Worm (Caenorhabditis elegans) whole organism, early embryonic: ENCODE results near the gene F09F9.5.

Experiments
- B0310.2 ChIP-seq: sonication (generic microtip); optimal IDR thresholded peaks from 2 replicates; lab custom pipeline; 2016; ENCODE audit warnings: mild to moderate bottlenecking, missing genetic modification characterization, missing compliant biosample characterization
- aly-1 ChIP-seq: sonication (generic microtip); optimal IDR thresholded peaks from 2 replicates; lab custom pipeline; 2016; ENCODE audit warnings: missing genetic modification characterization, missing compliant biosample characterization
- ama-1 ChIP-seq: fragments of 150-350 bp; optimal IDR thresholded peaks from 2 replicates; lab custom pipeline; 2014
- ceh-13 ChIP-seq: fragments of 200-800 bp; sonication (Bioruptor generic); optimal IDR thresholded peaks from 2 replicates; lab custom pipeline; 2018; ENCODE audit warnings: mild to moderate bottlenecking, missing genetic modification characterization, missing compliant biosample characterization
- ceh-36 ChIP-seq: sonication (generic microtip); optimal IDR thresholded peaks from 2 replicates; lab custom pipeline; 2016; ENCODE audit warnings: missing genetic modification characterization, inconsistent platforms, missing compliant biosample characterization
- ets-7 ChIP-seq: sonication (generic microtip); optimal IDR thresholded peaks from 2 replicates; lab custom pipeline; 2016; ENCODE audit warnings: missing genotype, missing genetic modification characterization, missing compliant biosample characterization
- flt-1 ChIP-seq: fragments of 200-800 bp; sonication (Bioruptor generic); IDR thresholded peaks from 2 replicates; pipeline ENCODE4 v1.3.6; 2022; ENCODE audit warnings: missing genetic modification characterization, missing compliant biosample characterization
- hmbx-1 ChIP-seq: sonication (generic microtip); optimal IDR thresholded peaks from 2 replicates; lab custom pipeline; 2016; ENCODE audit warnings: mild to moderate bottlenecking, missing genetic modification characterization, missing compliant biosample characterization
- hmg-4 ChIP-seq: fragments of 200-800 bp; sonication (Bioruptor generic); optimal IDR thresholded peaks from 2 replicates; lab custom pipeline; 2018; ENCODE audit warnings: mild to moderate bottlenecking, missing genetic modification characterization, missing compliant biosample characterization
- hnd-1 ChIP-seq: sonication (generic microtip); optimal IDR thresholded peaks from 2 replicates; lab custom pipeline; 2016; ENCODE audit warnings: missing genetic modification characterization, missing compliant biosample characterization
- pes-1 ChIP-seq: fragments of 200-800 bp; sonication (Bioruptor generic); IDR thresholded peaks from 2 replicates; pipeline ENCODE4 v1.3.6; 2022; ENCODE audit warnings: missing genetic modification reagents, missing genetic modification characterization, missing compliant biosample characterization
- sea-1 ChIP-seq: fragments of 200-800 bp; sonication (Bioruptor generic); conservative IDR thresholded peaks from 2 replicates; pipeline ENCODE4 v1.3.6; 2022; ENCODE audit warnings: missing genetic modification characterization, missing compliant biosample characterization
- tbx-11 ChIP-seq: fragments of 200-800 bp; sonication (Bioruptor generic); IDR thresholded peaks from 2 replicates; pipeline ENCODE4 v1.3.6; 2022; ENCODE audit warnings: missing genetic modification characterization, missing compliant biosample characterization

DNA sequence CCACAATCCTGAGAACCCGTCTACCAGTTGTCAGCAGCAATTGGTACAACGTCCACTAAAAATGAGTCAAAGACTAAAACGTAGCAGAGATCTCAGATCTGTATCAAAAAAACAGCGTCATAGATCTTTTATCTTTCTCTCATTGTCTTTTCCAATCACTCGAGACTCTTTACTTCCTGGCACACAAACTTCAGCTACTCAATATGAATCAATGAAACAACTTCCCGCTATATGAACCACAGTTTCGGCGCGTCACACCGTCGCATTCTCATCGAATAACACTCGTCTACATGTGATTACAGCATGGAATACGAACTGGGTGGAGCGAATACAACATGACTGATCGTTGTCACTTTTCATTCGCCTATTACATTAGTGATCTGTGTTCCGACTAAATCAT, 14.5 kb downstream of the F09F9.5 start:
- TF ChIP-seq aly-1 (tag; lab: Kevin White, UChicago) (no peak), ama-1 (no peak), tbx-11 (GFP tag; lab: Robert Waterston, UW) (no peak), sea-1 (no peak), hnd-1 (tag; lab: Kevin White, UChicago) (no peak), flt-1 (GFP tag; lab: Robert Waterston, UW) (no peak), ceh-36 (tag; lab: Kevin White, UChicago) (no peak), hmg-4 (GFP tag; lab: Kevin White, UChicago) (no peak), hmbx-1 (no peak), ceh-13 (GFP tag; lab: Kevin White, UChicago) (no peak), ets-7 (tag; lab: Kevin White, UChicago) (no peak), pes-1 (no peak), B0310.2 (tag; lab: Kevin White, UChicago) (no peak)
